Fruit fly (Drosophila melanogaster): ENCODE measurements around the gene CG1640.

dm6 chrX:13369438-13369837 is 968 bp upstream of the CG1640 start:
- TF ChIP-seq CG9948 (tag; optimal IDR thresholded peaks at IDR 0.05) (no peak), EcR (GFP tag; optimal IDR thresholded peaks at IDR 0.05) (no peak), CG8301 (tag; optimal IDR thresholded peaks at IDR 0.05) (no peak), fd96Ca (GFP tag; IDR thresholded peaks at IDR 0.05) (no peak)
